Fruit fly (Drosophila melanogaster) whole organism, embryonic: ENCODE data around the gene CG31638.

Experiments used
- ATbp ChIP-seq: fragments of 200-800 bp; sonication (Bioruptor generic); optimal IDR thresholded peaks from 2 replicates; lab custom pipeline; 2017; ENCODE audit warnings: missing biosample characterization, mild to moderate bottlenecking, missing genetic modification characterization, missing genetic modification reagents
- Ada2b ChIP-seq: fragments of 200-800 bp; sonication (Bioruptor generic); IDR thresholded peaks from 2 replicates; pipeline ENCODE4 v1.3.6; 2022; ENCODE audit warnings: missing biosample characterization, missing genetic modification characterization
- Aef1 ChIP-seq: fragments of 200-800 bp; sonication (Bioruptor generic); IDR thresholded peaks from 3 replicates; pipeline ENCODE4 v1.3.6; 2022; ENCODE audit warnings: missing biosample characterization, missing genetic modification characterization
- Asciz ChIP-seq: fragments of 200-800 bp; sonication (Bioruptor generic); optimal IDR thresholded peaks from 2 replicates; lab custom pipeline; 2017; ENCODE audit warnings: missing biosample characterization, mild to moderate bottlenecking, missing genetic modification characterization, missing genetic modification reagents
- CG10321 ChIP-seq: fragments of 200-800 bp; sonication (Bioruptor generic); IDR thresholded peaks from 2 replicates; pipeline ENCODE4 v1.3.6; 2022; ENCODE audit warnings: missing biosample characterization, missing genetic modification characterization
- CG10366 ChIP-seq: fragments of 200-800 bp; sonication (Bioruptor generic); IDR thresholded peaks from 2 replicates; pipeline ENCODE4 v1.3.6; 2022; ENCODE audit warnings: missing biosample characterization, missing genetic modification characterization
- CG12071 ChIP-seq: fragments of 200-800 bp; sonication (Bioruptor generic); optimal IDR thresholded peaks from 3 replicates; lab custom pipeline; 2018; ENCODE audit warnings: missing biosample characterization, mild to moderate bottlenecking, missing genetic modification characterization
- CG12744 ChIP-seq: fragments of 200-800 bp; sonication (Bioruptor generic); optimal IDR thresholded peaks from 2 replicates; lab custom pipeline; 2016; ENCODE audit warnings: missing biosample characterization, missing genetic modification characterization
- CG12942 ChIP-seq: fragments of 200-800 bp; sonication (Bioruptor generic); optimal IDR thresholded peaks from 3 replicates; lab custom pipeline; 2016; ENCODE audit warnings: missing biosample characterization, missing genetic modification characterization
- CG14014 ChIP-seq: fragments of 200-800 bp; sonication (Bioruptor generic); IDR thresholded peaks from 2 replicates; pipeline ENCODE4 v1.3.6; 2022; ENCODE audit warnings: missing biosample characterization, missing genetic modification characterization
- CG16815 ChIP-seq: fragments of 200-800 bp; sonication (Bioruptor generic); optimal IDR thresholded peaks from 3 replicates; lab custom pipeline; 2017; ENCODE audit warnings: missing biosample characterization, mild to moderate bottlenecking, missing genetic modification characterization
- CG17802 ChIP-seq: fragments of 200-800 bp; sonication (Bioruptor generic); optimal IDR thresholded peaks from 2 replicates; lab custom pipeline; 2018; ENCODE audit warnings: missing biosample characterization, mild to moderate bottlenecking, missing genetic modification characterization, moderate library complexity
- CG18011 ChIP-seq: fragments of 200-800 bp; sonication (Bioruptor generic); optimal IDR thresholded peaks from 2 replicates; lab custom pipeline; 2017; ENCODE audit warnings: missing biosample characterization, missing genetic modification characterization, mild to moderate bottlenecking, moderate library complexity, missing genotype
- CG2120 ChIP-seq: fragments of 200-800 bp; sonication (Bioruptor generic); optimal IDR thresholded peaks from 3 replicates; lab custom pipeline; 2016; ENCODE audit warnings: missing biosample characterization, missing genetic modification characterization
- CG32767 ChIP-seq: fragments of 200-800 bp; sonication (Bioruptor generic); IDR thresholded peaks from 2 replicates; pipeline ENCODE4 v1.3.6; 2022; ENCODE audit warnings: missing biosample characterization, missing genetic modification characterization
- CG32772 ChIP-seq: fragments of 200-800 bp; sonication (Bioruptor generic); IDR thresholded peaks from 2 replicates; pipeline ENCODE4 v1.3.6; 2022; ENCODE audit warnings: missing biosample characterization, missing genetic modification characterization
- CG4360 ChIP-seq: fragments of 200-800 bp; sonication (Bioruptor generic); IDR thresholded peaks from 2 replicates; pipeline ENCODE4 v1.3.6; 2022; ENCODE audit warnings: missing biosample characterization, missing genetic modification characterization
- CG5953 ChIP-seq: fragments of 200-800 bp; sonication (Bioruptor generic); IDR thresholded peaks from 2 replicates; pipeline ENCODE4 v1.3.6; 2022; ENCODE audit warnings: missing biosample characterization, missing genetic modification characterization
- CG7963 ChIP-seq: fragments of 200-800 bp; sonication (Bioruptor generic); IDR thresholded peaks from 3 replicates; pipeline ENCODE4 v1.3.6; 2022; ENCODE audit warnings: missing biosample characterization, missing genetic modification characterization; ENCODE audit not compliant: partially characterized antibody
- CHES-1-like ChIP-seq: fragments of 200-800 bp; sonication (Bioruptor generic); optimal IDR thresholded peaks from 2 replicates; lab custom pipeline; 2016; ENCODE audit warnings: missing biosample characterization, missing genetic modification characterization
- CkIIα-i1 ChIP-seq: fragments of 200-800 bp; sonication (Bioruptor generic); IDR thresholded peaks from 2 replicates; pipeline ENCODE4 v1.3.6; 2022; ENCODE audit warnings: missing biosample characterization, missing genetic modification characterization
- Dek ChIP-seq: fragments of 200-800 bp; sonication (Bioruptor generic); optimal IDR thresholded peaks from 3 replicates; lab custom pipeline; 2019; ENCODE audit warnings: missing biosample characterization, mild to moderate bottlenecking, missing genetic modification characterization, moderate library complexity
- Fer2 ChIP-seq: fragments of 200-800 bp; sonication (Bioruptor generic); optimal IDR thresholded peaks from 2 replicates; lab custom pipeline; 2018; ENCODE audit warnings: missing biosample characterization, mild to moderate bottlenecking, missing genetic modification characterization, moderate library complexity
- Fer3 ChIP-seq: fragments of 200-800 bp; sonication (Bioruptor generic); optimal IDR thresholded peaks from 2 replicates; lab custom pipeline; 2018; ENCODE audit warnings: missing biosample characterization, mild to moderate bottlenecking, missing genetic modification characterization, moderate library complexity
- Jarid2 ChIP-seq: fragments of 200-800 bp; sonication (Bioruptor generic); optimal IDR thresholded peaks from 3 replicates; lab custom pipeline; 2017; ENCODE audit warnings: mild to moderate bottlenecking, missing biosample characterization, missing genetic modification reagents, missing genetic modification characterization
- Lhr ChIP-seq: fragments of 200-800 bp; sonication (Bioruptor generic); optimal IDR thresholded peaks from 3 replicates; lab custom pipeline; 2017; ENCODE audit warnings: mild to moderate bottlenecking, missing biosample characterization, missing genetic modification reagents, missing genetic modification characterization
- Vsx1 ChIP-seq: fragments of 200-800 bp; sonication (Bioruptor generic); optimal IDR thresholded peaks from 2 replicates; lab custom pipeline; 2017; ENCODE audit warnings: missing biosample characterization, mild to moderate bottlenecking, missing genetic modification characterization, missing genetic modification reagents
- ac ChIP-seq: fragments of 200-800 bp; sonication (Bioruptor generic); optimal IDR thresholded peaks from 3 replicates; lab custom pipeline; 2017; ENCODE audit warnings: missing biosample characterization, mild to moderate bottlenecking, missing genetic modification characterization
- cad ChIP-seq: fragments of >200 bp; optimal IDR thresholded peaks from 2 replicates; lab custom pipeline; 2017; ENCODE audit warnings: missing biosample characterization, missing genetic modification characterization
- cas ChIP-seq: fragments of 200-800 bp; sonication (Bioruptor generic); IDR thresholded peaks from 2 replicates; pipeline ENCODE4 v1.3.6; 2022; ENCODE audit warnings: missing biosample characterization, missing genetic modification characterization
- dpn ChIP-seq, 2 experiments: fragments of 200-800 bp; sonication (Bioruptor generic); optimal IDR thresholded peaks; 3 replicates each; lab custom pipeline; 2016; ENCODE audit warnings: missing biosample characterization in 2 of 2, missing genetic modification characterization in 2 of 2
- fu2 ChIP-seq: fragments of 200-800 bp; sonication (Bioruptor generic); optimal IDR thresholded peaks from 2 replicates; lab custom pipeline; 2016; ENCODE audit warnings: missing biosample characterization, missing genetic modification characterization
- gcm ChIP-seq: fragments of 200-800 bp; sonication (Bioruptor generic); optimal IDR thresholded peaks from 2 replicates; lab custom pipeline; 2019; ENCODE audit warnings: missing biosample characterization, mild to moderate bottlenecking, missing genetic modification characterization, moderate library complexity
- gfzf ChIP-seq: fragments of 200-800 bp; sonication (Bioruptor generic); optimal IDR thresholded peaks from 2 replicates; lab custom pipeline; 2016; ENCODE audit warnings: missing biosample characterization, mild to moderate bottlenecking, missing genetic modification characterization, moderate library complexity
- grn ChIP-seq: fragments of 200-800 bp; sonication (Bioruptor generic); optimal IDR thresholded peaks from 3 replicates; lab custom pipeline; 2017; ENCODE audit warnings: missing biosample characterization, missing genetic modification characterization
- hkb ChIP-seq, 2 experiments: fragments of 200-800 bp in 1 of 2; fragments of >200 bp in 1 of 2; sonication (Bioruptor generic) in 1 of 2; IDR thresholded peaks in 1 of 2; optimal IDR thresholded peaks in 1 of 2; 2 replicates each; pipeline versions ENCODE4 v1.3.6 to Lab custom; 2017 to 2022; ENCODE audit warnings: missing biosample characterization in 1 of 2, missing genetic modification characterization in 1 of 2
- hth ChIP-seq: fragments of >200 bp; optimal IDR thresholded peaks from 2 replicates; lab custom pipeline; 2017; ENCODE audit warnings: inconsistent platforms
- ind ChIP-seq: fragments of 200-800 bp; sonication (Bioruptor generic); optimal IDR thresholded peaks from 3 replicates; lab custom pipeline; 2016; ENCODE audit warnings: missing biosample characterization, missing genetic modification characterization
- klu ChIP-seq: fragments of 200-800 bp; sonication (Bioruptor generic); IDR thresholded peaks from 2 replicates; pipeline ENCODE4 v1.3.6; 2022; ENCODE audit warnings: missing biosample characterization, missing genetic modification characterization
- nerfin-1 ChIP-seq: fragments of 200-800 bp; sonication (Bioruptor generic); optimal IDR thresholded peaks from 3 replicates; lab custom pipeline; 2019; ENCODE audit warnings: missing biosample characterization, mild to moderate bottlenecking, missing genetic modification characterization, moderate library complexity
- prd ChIP-seq, 3 experiments: fragments of >200 bp in 2 of 3; fragments of 200-800 bp in 1 of 3; sonication (Bioruptor generic) in 1 of 3; optimal IDR thresholded peaks in 2 of 3; IDR thresholded peaks in 1 of 3; 2 replicates in 2 of 3; 3 replicates in 1 of 3; pipeline versions ENCODE4 v1.3.6 to Lab custom; 2017 to 2022; ENCODE audit warnings: missing biosample characterization in 1 of 3, missing genetic modification characterization in 1 of 3
- slou ChIP-seq: fragments of 200-800 bp; sonication (Bioruptor generic); optimal IDR thresholded peaks from 3 replicates; lab custom pipeline; 2016; ENCODE audit warnings: missing biosample characterization, missing genetic modification characterization
- slp2 ChIP-seq: fragments of 200-800 bp; sonication (Bioruptor generic); optimal IDR thresholded peaks from 2 replicates; lab custom pipeline; 2016; ENCODE audit warnings: missing biosample characterization, missing genetic modification characterization
- sug ChIP-seq: fragments of 200-800 bp; optimal IDR thresholded peaks from 2 replicates; lab custom pipeline; 2019; ENCODE audit warnings: missing biosample characterization, mild to moderate bottlenecking, missing genetic modification characterization, moderate library complexity
- tin ChIP-seq: fragments of 200-800 bp; sonication (Bioruptor generic); optimal IDR thresholded peaks from 3 replicates; lab custom pipeline; 2016; ENCODE audit warnings: missing biosample characterization, missing genetic modification characterization
- tll ChIP-seq, 2 experiments: fragments of 200-800 bp in 1 of 2; fragments of >200 bp in 1 of 2; sonication (Bioruptor generic) in 1 of 2; optimal IDR thresholded peaks; 2 replicates each; lab custom pipeline; 2017 to 2019; ENCODE audit warnings: missing biosample characterization in 2 of 2, missing genetic modification characterization in 2 of 2, mild to moderate bottlenecking in 1 of 2, moderate library complexity in 1 of 2
- tup ChIP-seq: fragments of 200-800 bp; sonication (Bioruptor generic); optimal IDR thresholded peaks from 2 replicates; lab custom pipeline; 2016; ENCODE audit warnings: missing biosample characterization, mild to moderate bottlenecking, missing genetic modification characterization, moderate library complexity
- unc-4 ChIP-seq: fragments of 200-800 bp; sonication (Bioruptor generic); IDR thresholded peaks from 2 replicates; pipeline ENCODE4 v1.3.6; 2022; ENCODE audit warnings: missing biosample characterization, missing genetic modification characterization; ENCODE audit not compliant: partially characterized antibody
- unpg ChIP-seq: fragments of 200-800 bp; sonication (Bioruptor generic); optimal IDR thresholded peaks from 3 replicates; lab custom pipeline; 2018; ENCODE audit warnings: missing biosample characterization, mild to moderate bottlenecking, missing genetic modification characterization, moderate library complexity

CG31638 gene

DNA sequence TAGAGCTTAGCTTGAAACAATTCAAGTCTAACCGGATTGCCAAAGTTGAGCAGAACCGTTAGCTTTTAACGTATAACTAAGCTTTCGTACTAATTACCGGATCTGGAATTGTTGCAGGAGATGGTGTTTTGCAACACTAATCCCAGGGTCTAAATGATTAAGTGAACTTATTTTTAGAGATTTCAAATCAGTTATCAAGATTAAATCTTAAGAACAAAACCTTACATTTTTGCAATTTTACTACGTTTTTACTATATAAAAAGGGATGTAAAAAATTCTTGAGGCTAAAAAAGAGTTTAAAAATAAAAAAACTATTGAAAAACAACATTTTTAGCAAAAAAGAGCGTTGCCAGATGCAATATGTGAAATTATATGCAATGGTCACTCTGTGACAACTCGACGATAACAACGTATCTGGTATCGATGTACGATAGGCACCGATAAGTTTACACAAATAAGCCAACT, 2.2 kb upstream of the CG31638 start, which contains the start of the genes KFase and epsilonCOP (continued):
- TF ChIP-seq tin (peak; percentile 14), grn (GFP tag; lab: Kevin White, UChicago) (peak; percentile 75), Fer2 (tag; lab: Kevin White, UChicago) (peak; percentile 29), CG32772 (GFP tag; lab: Robert Waterston, UW) (no peak), CkIIα-i1 (no peak), Fer3 (tag; lab: Kevin White, UChicago) (peak; percentile 64), CG12942 (GFP tag; lab: Kevin White, UChicago) (peak; percentile 71), unc-4 (peak; percentile 75), CG12071 (GFP tag; lab: Kevin White, UChicago) (no peak), CG4360 (GFP tag; lab: Robert Waterston, UW) (no peak), CG10321 (no peak), klu (GFP tag; lab: Robert Waterston, UW) (no peak), CHES-1-like (GFP tag; lab: Kevin White, UChicago) (peak; percentile 62), tup (GFP tag; lab: Kevin White, UChicago) (no peak), CG2120 (GFP tag; lab: Kevin White, UChicago) (peak; percentile 79), hth (lab: Kevin White, UChicago) (no peak), dpn (GFP tag; optimal IDR thresholded peaks at IDR 0.05; lab: Kevin White, UChicago) (peak; percentile 45 to 55), unpg (GFP tag; lab: Kevin White, UChicago) (peak; percentile 37), CG10366 (GFP tag; lab: Robert Waterston, UW) (peak; percentile 27; the same call in 1 of the 2 replicates), Ada2b (no peak), CG5953 (peak; percentile 55; the same call in 1 of the 2 replicates), Vsx1 (GFP tag; lab: Kevin White, UChicago) (peak; percentile 35), CG7963 (GFP tag; lab: Robert Waterston, UW) (peak; percentile 71; the same call in 2 of the 3 replicates), slou (GFP tag; lab: Kevin White, UChicago) (peak; percentile 39), Aef1 (0 out of 3 replicates have a peak, but pooled peaks have one; percentile 12), slp2 (GFP tag; lab: Kevin White, UChicago) (no peak), hkb (optimal IDR thresholded peaks at IDR 0.05; lab: Kevin White, UChicago) (no peak), hkb (GFP tag; IDR thresholded peaks at IDR 0.05; lab: Robert Waterston, UW) (peak; percentile 70), gfzf (GFP tag; lab: Kevin White, UChicago) (peak; percentile 59), fu2 (GFP tag; lab: Kevin White, UChicago) (peak; percentile 38), ac (GFP tag; lab: Kevin White, UChicago) (no peak), prd (optimal IDR thresholded peaks at IDR 0.05; lab: Kevin White, UChicago) (no peak), prd (GFP tag; IDR thresholded peaks at IDR 0.05; lab: Robert Waterston, UW) (peak; percentile 41; the same call in 1 of the 3 replicates), tll (GFP tag; optimal IDR thresholded peaks at IDR 0.05; lab: Kevin White, UChicago) (no peak), Jarid2 (no peak), Asciz (GFP tag; lab: Kevin White, UChicago) (peak; percentile 10), ind (GFP tag; lab: Kevin White, UChicago) (peak; percentile 65), cas (GFP tag; lab: Robert Waterston, UW) (no peak), sug (peak; percentile 70), CG18011 (GFP tag; lab: Kevin White, UChicago) (peak; percentile 46), CG14014 (no peak), cad (GFP tag; lab: Kevin White, UChicago) (no peak), CG32767 (GFP tag; lab: Robert Waterston, UW) (no peak), CG16815 (no peak), ATbp (GFP tag; lab: Kevin White, UChicago) (no peak), Dek (tag; lab: Kevin White, UChicago) (peak; percentile 57), CG12744 (GFP tag; lab: Kevin White, UChicago) (peak; percentile 50), CG17802 (tag; lab: Kevin White, UChicago) (no peak), Lhr (GFP tag; lab: Kevin White, UChicago) (peak; percentile 83), gcm (peak; percentile 49), nerfin-1 (tag; lab: Kevin White, UChicago) (peak; percentile 22)
